Worm (Caenorhabditis elegans) whole organism, L3 larva: ENCODE measurements around the gene srxa-8.

Experiments used
- ZK546.5 ChIP-seq: sonication (generic microtip); optimal IDR thresholded peaks from 2 replicates; lab custom pipeline; 2017; ENCODE audit warnings: missing biosample characterization, missing genetic modification characterization
- jun-1 ChIP-seq: fragments of 150-350 bp; optimal IDR thresholded peaks from 2 replicates; lab custom pipeline; 2014; ENCODE audit warnings: missing biosample characterization, missing genetic modification reagents, missing genetic modification characterization
- nhr-28 ChIP-seq: fragments of 150-350 bp; optimal IDR thresholded peaks from 2 replicates; lab custom pipeline; 2014; ENCODE audit warnings: missing biosample characterization, missing genetic modification characterization
- nhr-77 ChIP-seq: fragments of 150-350 bp; optimal IDR thresholded peaks from 2 replicates; lab custom pipeline; 2014; ENCODE audit warnings: missing biosample characterization, missing genetic modification characterization
- skn-1 ChIP-seq: fragments of 150-350 bp; optimal IDR thresholded peaks from 2 replicates; lab custom pipeline; 2014; ENCODE audit warnings: missing biosample characterization, missing genetic modification characterization
- unc-39 ChIP-seq: sonication (generic microtip); optimal IDR thresholded peaks from 4 replicates; lab custom pipeline; 2017; ENCODE audit warnings: missing biosample characterization, missing genetic modification characterization
- unc-62 ChIP-seq: fragments of 150-350 bp; sonication (generic microtip); optimal IDR thresholded peaks from 4 replicates; lab custom pipeline; 2014; ENCODE audit warnings: missing biosample characterization, missing genetic modification reagents, missing genetic modification characterization
- zag-1 ChIP-seq: fragments of 150-350 bp; optimal IDR thresholded peaks from 2 replicates; lab custom pipeline; 2014; ENCODE audit warnings: missing biosample characterization, missing genetic modification characterization
- ztf-11 ChIP-seq: fragments of 150-350 bp; optimal IDR thresholded peaks from 2 replicates; lab custom pipeline; 2014; ENCODE audit warnings: missing biosample characterization, missing genetic modification characterization
- ztf-4 ChIP-seq: fragments of 150-350 bp; optimal IDR thresholded peaks from 2 replicates; lab custom pipeline; 2014; ENCODE audit warnings: missing biosample characterization, missing genetic modification characterization

DNA sequence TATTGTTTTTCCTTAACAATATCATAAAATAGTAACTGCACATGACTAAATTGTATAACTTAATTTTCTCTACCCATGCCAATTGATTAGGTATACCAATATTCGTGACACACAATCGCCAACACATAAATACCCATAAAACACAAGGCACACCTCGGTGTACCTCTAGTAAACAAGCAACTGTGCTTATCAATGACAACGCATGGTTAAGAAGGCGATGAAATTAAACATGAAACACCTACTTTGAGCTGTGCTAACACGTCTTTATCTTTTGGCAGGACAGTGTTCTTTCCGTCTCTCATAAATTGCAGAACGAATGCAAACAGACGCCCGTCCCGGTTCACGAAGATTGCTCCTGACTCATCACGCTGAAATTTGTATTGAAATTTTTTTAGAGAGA, 2.1 kb upstream of the srxa-8 start:
- TF ChIP-seq ztf-4 (tag; lab: Kevin White, UChicago), result no peak
- no peak for TF ChIP-seq zag-1
- no peak for TF ChIP-seq unc-62 (GFP tag; lab: Kevin White, UChicago)
- no peak for TF ChIP-seq unc-39
- TF ChIP-seq ZK546.5 (tag; lab: Kevin White, UChicago), result no peak
- no peak for TF ChIP-seq nhr-77
- no peak for TF ChIP-seq skn-1
- peak; percentile 23 for TF ChIP-seq jun-1 (tag; lab: Kevin White, UChicago)
- no peak for TF ChIP-seq nhr-28 (tag; lab: Kevin White, UChicago)
- no peak for TF ChIP-seq ztf-11
